Worm (Caenorhabditis elegans) whole organism, L4 larva: ENCODE results near the gene polk-1.

Experiments used
- D1046.2 ChIP-seq: fragments of 200-800 bp; sonication (Bioruptor generic); IDR thresholded peaks from 2 replicates; pipeline ENCODE4 v1.3.6; 2022; ENCODE audit warnings: missing genetic modification characterization, missing compliant biosample characterization
- R02D3.7 ChIP-seq: fragments of 150-350 bp; sonication (generic microtip); optimal IDR thresholded peaks from 3 replicates; lab custom pipeline; 2014; ENCODE audit warnings: missing biosample characterization, missing genetic modification characterization
- T26A8.4 ChIP-seq: fragments of 200-800 bp; sonication (Bioruptor generic); IDR thresholded peaks from 2 replicates; pipeline ENCODE4 v1.3.6; 2022; ENCODE audit warnings: missing genetic modification characterization, missing compliant biosample characterization
- ama-1 ChIP-seq: fragments of 150-350 bp; optimal IDR thresholded peaks from 2 replicates; lab custom pipeline; 2014; ENCODE audit warnings: inconsistent platforms, mixed read lengths
- arid-1 ChIP-seq: fragments of 200-800 bp; sonication (Bioruptor generic); conservative IDR thresholded peaks from 2 replicates; pipeline ENCODE4 v1.3.6; 2022; ENCODE audit warnings: missing genetic modification reagents, missing genetic modification characterization, missing compliant biosample characterization
- attf-4 ChIP-seq: sonication (generic microtip); optimal IDR thresholded peaks from 3 replicates; lab custom pipeline; 2017; ENCODE audit warnings: missing biosample characterization, missing genetic modification characterization
- ceh-44 ChIP-seq: fragments of 200-800 bp; sonication (Bioruptor generic); IDR thresholded peaks from 2 replicates; pipeline ENCODE4 v1.3.6; 2022; ENCODE audit warnings: missing genetic modification reagents, missing genetic modification characterization, missing compliant biosample characterization
- ceh-62 ChIP-seq: sonication (generic microtip); optimal IDR thresholded peaks from 2 replicates; lab custom pipeline; 2017; ENCODE audit warnings: missing biosample characterization, missing genetic modification characterization
- ces-1 ChIP-seq: fragments of 150-350 bp; sonication (generic microtip); optimal IDR thresholded peaks from 4 replicates; lab custom pipeline; 2014; ENCODE audit warnings: missing biosample characterization, missing genetic modification reagents, missing genetic modification characterization
- cey-2 ChIP-seq: sonication (generic microtip); optimal IDR thresholded peaks from 3 replicates; lab custom pipeline; 2017; ENCODE audit warnings: missing genetic modification characterization, mild to moderate bottlenecking, missing compliant biosample characterization, antibody characterized with exemption, borderline replicate concordance; ENCODE audit not compliant: insufficient read depth
- daf-16 ChIP-seq, 3 experiments: sonication (generic microtip); optimal IDR thresholded peaks; 2 replicates each; lab custom pipeline; 2016 to 2017; ENCODE audit warnings: missing genetic modification characterization in 3 of 3, missing genetic modification reagents in 3 of 3, mild to moderate bottlenecking in 2 of 3, missing compliant biosample characterization in 2 of 3, missing biosample characterization in 1 of 3, moderate library complexity in 1 of 3
- daf-19 ChIP-seq: fragments of 200-800 bp; sonication (Bioruptor generic); conservative IDR thresholded peaks from 2 replicates; pipeline ENCODE4 v1.3.6; 2022; ENCODE audit warnings: missing genetic modification characterization, missing compliant biosample characterization
- dve-1 ChIP-seq: sonication (generic microtip); optimal IDR thresholded peaks from 2 replicates; lab custom pipeline; 2017; ENCODE audit warnings: antibody characterized with exemption, mild to moderate bottlenecking, missing genetic modification characterization, missing compliant biosample characterization; ENCODE audit not compliant: insufficient read depth
- egl-27 ChIP-seq: sonication (generic microtip); optimal IDR thresholded peaks from 3 replicates; lab custom pipeline; 2017; ENCODE audit warnings: missing biosample characterization, missing genetic modification reagents, missing genetic modification characterization
- egl-43 ChIP-seq: fragments of 200-800 bp; sonication (Bioruptor generic); IDR thresholded peaks from 2 replicates; pipeline ENCODE4 v1.3.6; 2022; ENCODE audit warnings: missing genetic modification reagents, missing genetic modification characterization, missing compliant biosample characterization
- fos-1 ChIP-seq: fragments of 150-350 bp; optimal IDR thresholded peaks from 2 replicates; lab custom pipeline; 2014; ENCODE audit warnings: missing biosample characterization, missing genetic modification characterization
- gei-8 ChIP-seq: fragments of 200-800 bp; sonication (Bioruptor generic); optimal IDR thresholded peaks from 2 replicates; lab custom pipeline; 2018; ENCODE audit warnings: mild to moderate bottlenecking, missing genetic modification characterization, missing compliant biosample characterization
- hif-1 ChIP-seq, 2 experiments: sonication (generic microtip); optimal IDR thresholded peaks; 2 replicates each; lab custom pipeline; 2016 to 2017; ENCODE audit warnings: missing compliant biosample characterization in 2 of 2, missing genetic modification characterization in 2 of 2, missing genetic modification reagents in 2 of 2, missing genotype in 2 of 2, mild to moderate bottlenecking in 1 of 2
- lim-7 ChIP-seq: fragments of 200-800 bp; sonication (Bioruptor generic); IDR thresholded peaks from 2 replicates; pipeline ENCODE4 v1.3.6; 2022; ENCODE audit warnings: missing genetic modification characterization, missing compliant biosample characterization
- lin-1 ChIP-seq: fragments of 200-800 bp; sonication (Bioruptor generic); IDR thresholded peaks from 2 replicates; pipeline ENCODE4 v1.3.6; 2022; ENCODE audit warnings: missing genetic modification reagents, missing genetic modification characterization, missing compliant biosample characterization
- lin-15B ChIP-seq: fragments of 150-350 bp; sonication (generic microtip); optimal IDR thresholded peaks from 3 replicates; lab custom pipeline; 2014; ENCODE audit warnings: missing biosample characterization, missing genetic modification characterization
- lin-38 ChIP-seq: fragments of 200-800 bp; sonication (Bioruptor generic); IDR thresholded peaks from 2 replicates; pipeline ENCODE4 v1.3.6; 2022; ENCODE audit warnings: missing genetic modification reagents, missing genetic modification characterization, missing compliant biosample characterization
- lsy-2 ChIP-seq, 2 experiments: fragments of 150-350 bp in 1 of 2; sonication (generic microtip) in 1 of 2; optimal IDR thresholded peaks; 2 replicates each; lab custom pipeline; 2014 to 2017; ENCODE audit warnings: missing biosample characterization in 2 of 2, missing genetic modification characterization in 2 of 2
- madf-9 ChIP-seq: fragments of 200-800 bp; sonication (Bioruptor generic); conservative IDR thresholded peaks from 2 replicates; pipeline ENCODE4 v1.3.6; 2022; ENCODE audit warnings: missing genetic modification reagents, missing genetic modification characterization, missing compliant biosample characterization
- mdl-1 ChIP-seq, 2 experiments: fragments of 150-350 bp in 1 of 2; sonication (generic microtip) in 1 of 2; optimal IDR thresholded peaks; 2 replicates each; lab custom pipeline; 2014 to 2017; ENCODE audit warnings: missing biosample characterization in 2 of 2, missing genetic modification characterization in 2 of 2
- mep-1 ChIP-seq: fragments of 150-350 bp; sonication (generic microtip); optimal IDR thresholded peaks from 3 replicates; lab custom pipeline; 2014; ENCODE audit warnings: missing biosample characterization, missing genetic modification characterization
- mes-2 ChIP-seq: sonication (generic microtip); optimal IDR thresholded peaks from 2 replicates; lab custom pipeline; 2016; ENCODE audit warnings: missing genotype, mild to moderate bottlenecking, missing genetic modification characterization, missing compliant biosample characterization; ENCODE audit not compliant: poor library complexity, severe bottlenecking
- mxl-2 ChIP-seq: fragments of 200-800 bp; sonication (Bioruptor generic); conservative IDR thresholded peaks from 2 replicates; pipeline ENCODE4 v1.3.6; 2022; ENCODE audit warnings: missing genetic modification reagents, missing genetic modification characterization, missing compliant biosample characterization
- nhr-111 ChIP-seq: fragments of 200-800 bp; sonication (Bioruptor generic); optimal IDR thresholded peaks from 2 replicates; lab custom pipeline; 2018; ENCODE audit warnings: mild to moderate bottlenecking, missing genetic modification characterization, missing compliant biosample characterization
- nhr-237 ChIP-seq: sonication (generic microtip); optimal IDR thresholded peaks from 2 replicates; lab custom pipeline; 2017; ENCODE audit warnings: missing biosample characterization, missing genetic modification characterization
- nhr-42 ChIP-seq: fragments of 200-800 bp; sonication (Bioruptor generic); IDR thresholded peaks from 2 replicates; pipeline ENCODE4 v1.3.6; 2022; ENCODE audit warnings: missing genetic modification characterization, missing compliant biosample characterization
- nhr-48 ChIP-seq: sonication (generic microtip); optimal IDR thresholded peaks from 2 replicates; lab custom pipeline; 2016; ENCODE audit warnings: mild to moderate bottlenecking, missing genetic modification characterization, missing compliant biosample characterization
- nhr-6 ChIP-seq: fragments of 150-350 bp; optimal IDR thresholded peaks from 2 replicates; lab custom pipeline; 2014; ENCODE audit warnings: missing biosample characterization, missing genetic modification characterization
- nhr-77 ChIP-seq: fragments of 150-350 bp; optimal IDR thresholded peaks from 2 replicates; lab custom pipeline; 2014; ENCODE audit warnings: missing biosample characterization, missing genetic modification characterization
- php-3 ChIP-seq: fragments of 200-800 bp; sonication (Bioruptor generic); IDR thresholded peaks from 2 replicates; pipeline ENCODE4 v1.3.6; 2022; ENCODE audit warnings: missing genetic modification reagents, missing genetic modification characterization, missing compliant biosample characterization
- saeg-2 ChIP-seq: fragments of 200-800 bp; sonication (Bioruptor generic); IDR thresholded peaks from 2 replicates; pipeline ENCODE4 v1.3.6; 2022; ENCODE audit warnings: missing genetic modification reagents, missing genetic modification characterization, missing compliant biosample characterization
- skn-1 ChIP-seq: fragments of 150-350 bp; optimal IDR thresholded peaks from 2 replicates; lab custom pipeline; 2014; ENCODE audit warnings: missing biosample characterization, missing genetic modification characterization
- snpc-1.2 ChIP-seq: fragments of 200-800 bp; sonication (Bioruptor generic); IDR thresholded peaks from 2 replicates; pipeline ENCODE4 v1.3.6; 2022; ENCODE audit warnings: missing genetic modification reagents, missing genetic modification characterization, missing compliant biosample characterization
- spr-1 ChIP-seq: sonication (generic microtip); optimal IDR thresholded peaks from 2 replicates; lab custom pipeline; 2016; ENCODE audit warnings: mild to moderate bottlenecking, missing genetic modification characterization, missing compliant biosample characterization
- tag-97 ChIP-seq: fragments of 200-800 bp; sonication (Bioruptor generic); IDR thresholded peaks from 2 replicates; pipeline ENCODE4 v1.3.6; 2022; ENCODE audit warnings: missing genetic modification characterization, missing compliant biosample characterization
- tra-1 ChIP-seq: fragments of 200-800 bp; sonication (Bioruptor generic); IDR thresholded peaks from 2 replicates; pipeline ENCODE4 v1.3.6; 2022; ENCODE audit warnings: missing genetic modification reagents, missing genetic modification characterization, missing compliant biosample characterization
- unc-130 ChIP-seq: sonication (generic microtip); optimal IDR thresholded peaks from 2 replicates; lab custom pipeline; 2016; ENCODE audit warnings: missing genetic modification reagents, missing genetic modification characterization, missing compliant biosample characterization
- unc-62 ChIP-seq, 3 experiments: fragments of 150-350 bp in 1 of 3; sonication (generic microtip); optimal IDR thresholded peaks in 2 of 3; peaks in 1 of 3; 1 replicate in 1 of 3; 2 replicates in 2 of 3; lab custom pipeline; 2014 to 2017; ENCODE audit warnings: missing biosample characterization in 3 of 3, missing genetic modification characterization in 3 of 3, missing genetic modification reagents in 3 of 3, missing genotype in 1 of 3
- zfp-2 ChIP-seq: sonication (generic microtip); optimal IDR thresholded peaks from 2 replicates; lab custom pipeline; 2016; ENCODE audit warnings: mild to moderate bottlenecking, missing genetic modification characterization, missing compliant biosample characterization
- zip-11 ChIP-seq: fragments of 200-800 bp; sonication (Bioruptor generic); IDR thresholded peaks from 2 replicates; pipeline ENCODE4 v1.3.6; 2022; ENCODE audit warnings: missing genetic modification characterization, missing compliant biosample characterization
- zip-2 ChIP-seq: fragments of 150-350 bp; optimal IDR thresholded peaks from 2 replicates; lab custom pipeline; 2014; ENCODE audit warnings: missing biosample characterization, missing genetic modification characterization
- ztf-11 ChIP-seq: fragments of 150-350 bp; optimal IDR thresholded peaks from 2 replicates; lab custom pipeline; 2014; ENCODE audit warnings: missing biosample characterization, missing genetic modification characterization

Gene polk-1

ce11 chrIII:8643639-8644038 is 15.2 kb upstream of the polk-1 start, which contains the start of gene twk-7:
Gene twk-7, minus strand, starts transcription at chrIII:8643739.
- TF ChIP-seq nhr-48 (tag; lab: Kevin White, UChicago) (no peak), D1046.2 (GFP tag; lab: Robert Waterston, UW) (no peak), ces-1 (GFP tag; lab: Kevin White, UChicago) (no peak), lin-1 (GFP tag; lab: Robert Waterston, UW) (no peak), nhr-77 (no peak), egl-27 (tag; lab: Kevin White, UChicago) (no peak)

ce11 chrIII:8639188-8639795 is 10.9 kb upstream of the polk-1 start, which contains the start of gene fip-1:
Gene fip-1, plus strand, starts transcription at chrIII:8639745.
- TF ChIP-seq R02D3.7 (tag; lab: Kevin White, UChicago) = no peak
- no peak for TF ChIP-seq T26A8.4 (GFP tag; lab: Robert Waterston, UW)
- TF ChIP-seq fos-1 (tag; lab: Kevin White, UChicago) = no peak
- peak in 1 of 2 experiments; percentile 77 for TF ChIP-seq daf-16 (GFP tag; optimal IDR thresholded peaks at IDR 0.05; lab: Kevin White, UChicago)
- TF ChIP-seq daf-16 (tag; optimal IDR thresholded peaks at IDR 0.05; lab: Kevin White, UChicago) = peak; percentile 57
- TF ChIP-seq ama-1 (lab: Kevin White, UChicago) = no peak
- no peak for TF ChIP-seq mxl-2 (GFP tag; lab: Robert Waterston, UW)
- no peak for TF ChIP-seq nhr-111 (GFP tag; lab: Kevin White, UChicago)
- TF ChIP-seq saeg-2 = no peak
- TF ChIP-seq cey-2 (tag; lab: Kevin White, UChicago) = no peak
- peak; percentile 72 for TF ChIP-seq arid-1
- TF ChIP-seq ceh-44 (GFP tag; lab: Robert Waterston, UW) = 0 out of 2 replicates have a peak, but pooled peaks have one; percentile 49
- TF ChIP-seq ces-1 (GFP tag; lab: Kevin White, UChicago) = no peak
- no peak for TF ChIP-seq tag-97 (GFP tag; lab: Robert Waterston, UW)
- TF ChIP-seq mes-2 (tag; lab: Kevin White, UChicago) = peak; percentile 55
- peak; percentile 20 for TF ChIP-seq nhr-48 (tag; lab: Kevin White, UChicago)
- peak; percentile 37 for TF ChIP-seq dve-1 (tag; lab: Kevin White, UChicago)
- TF ChIP-seq ztf-11 = no peak
- TF ChIP-seq gei-8 (GFP tag; lab: Kevin White, UChicago) = peak; percentile 36
- TF ChIP-seq zip-11 (GFP tag; lab: Robert Waterston, UW) = no peak
- TF ChIP-seq lin-38 (GFP tag; lab: Robert Waterston, UW) = peak; percentile 73
- no peak for TF ChIP-seq hif-1 (tag; optimal IDR thresholded peaks at IDR 0.05; lab: Kevin White, UChicago)
- no peak for TF ChIP-seq attf-4 (tag; lab: Kevin White, UChicago)
- TF ChIP-seq zfp-2 (tag; lab: Kevin White, UChicago) = no peak
- TF ChIP-seq snpc-1.2 = peak; percentile 59
- TF ChIP-seq ceh-62 (tag; lab: Kevin White, UChicago) = no peak
- 0 out of 2 replicates have a peak, but pooled peaks have one; percentile 57 for TF ChIP-seq madf-9 (GFP tag; lab: Robert Waterston, UW)
- TF ChIP-seq lim-7 (GFP tag; lab: Robert Waterston, UW) = peak; percentile 89
- no peak for TF ChIP-seq lsy-2 (tag; optimal IDR thresholded peaks at IDR 0.05; lab: Kevin White, UChicago)
- no peak for TF ChIP-seq mdl-1 (tag; optimal IDR thresholded peaks at IDR 0.05; lab: Kevin White, UChicago)
- TF ChIP-seq unc-130 (GFP tag; lab: Kevin White, UChicago) = peak; percentile 33
- TF ChIP-seq lin-15B = no peak
- TF ChIP-seq egl-43 (GFP tag; lab: Robert Waterston, UW) = no peak
- TF ChIP-seq mep-1 = peak; percentile 21
- no peak for TF ChIP-seq lin-1 (GFP tag; lab: Robert Waterston, UW)
- TF ChIP-seq php-3 (GFP tag; lab: Robert Waterston, UW) = no peak
- peak; percentile 48; the same call in 1 of the 2 replicates for TF ChIP-seq nhr-42 (GFP tag; lab: Robert Waterston, UW)
- no peak for TF ChIP-seq nhr-6 (tag; lab: Kevin White, UChicago)
- no peak for TF ChIP-seq nhr-237 (tag; lab: Kevin White, UChicago)
- TF ChIP-seq tra-1 = peak; percentile 70; the same call in 1 of the 2 replicates
- TF ChIP-seq unc-62 (GFP tag; optimal IDR thresholded peaks at IDR 0.05 in 1 of 2; lab: Kevin White, UChicago) = no peak
- no peak for TF ChIP-seq unc-62 (tag; optimal IDR thresholded peaks at IDR 0.05; lab: Kevin White, UChicago)
- TF ChIP-seq skn-1 (tag; lab: Kevin White, UChicago) = no peak
- TF ChIP-seq daf-19 = no peak
- no peak for TF ChIP-seq spr-1 (tag; lab: Kevin White, UChicago)
- TF ChIP-seq zip-2 (tag; lab: Kevin White, UChicago) = no peak
